Worm (Caenorhabditis elegans): Measurements from ENCODE around the gene C50C3.5.

C50C3.5 gene

DNA sequence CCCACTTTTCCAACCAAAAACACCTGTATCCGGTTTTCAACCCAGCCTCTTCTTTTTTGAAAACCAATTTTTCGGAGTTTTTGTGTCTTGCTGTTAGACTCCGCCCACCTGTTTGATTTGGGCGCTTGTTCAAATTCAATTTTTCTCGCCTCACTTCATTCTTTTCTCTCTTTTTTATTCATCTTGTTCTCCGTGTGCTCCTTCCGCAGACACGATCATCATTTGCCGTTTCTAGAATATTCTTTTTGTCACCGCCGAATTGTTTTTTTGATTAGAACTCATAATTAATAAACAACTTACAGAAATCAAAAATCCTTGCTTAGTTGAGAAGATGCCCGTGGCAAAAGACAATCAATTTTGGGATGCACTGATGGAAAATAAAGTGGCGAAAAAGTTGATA lies at the start of gene C50C3.5:
TSS of gene C50C3.5 (plus strand) at position 301 of the 400 bp plus-strand sequence.
- TF ChIP-seq egl-5 (tag; optimal IDR thresholded peaks at IDR 0.05) = no peak
- TF ChIP-seq unc-62 (GFP tag; optimal IDR thresholded peaks at IDR 0.05) = no peak
- TF ChIP-seq snpc-4 (tag; optimal IDR thresholded peaks at IDR 0.05) = no peak
- no peak for TF ChIP-seq eor-1 (tag; optimal IDR thresholded peaks at IDR 0.05)
- TF ChIP-seq nhr-43 (tag; optimal IDR thresholded peaks at IDR 0.05; ENCODE audit: poor library complexity, severe bottlenecking) = no peak
- no peak for TF ChIP-seq sea-2 (GFP tag; optimal IDR thresholded peaks at IDR 0.05)
- TF ChIP-seq aly-2 (tag; optimal IDR thresholded peaks at IDR 0.05) = no peak
- TF ChIP-seq nhr-23 (tag; optimal IDR thresholded peaks at IDR 0.05) = no peak
- no peak for TF ChIP-seq zag-1 (tag; optimal IDR thresholded peaks at IDR 0.05)
- TF ChIP-seq ceh-82 (tag; optimal IDR thresholded peaks at IDR 0.05) = no peak
- TF ChIP-seq nfya-1 (tag; optimal IDR thresholded peaks at IDR 0.05; ENCODE audit: insufficient read depth) = no peak
- no peak for TF ChIP-seq lsy-12 (tag; optimal IDR thresholded peaks at IDR 0.05)
- no peak for TF ChIP-seq hmg-11 (tag; optimal IDR thresholded peaks at IDR 0.05)
- no peak for TF ChIP-seq nhr-25 (tag; optimal IDR thresholded peaks at IDR 0.05)
- TF ChIP-seq nhr-67 (tag; optimal IDR thresholded peaks at IDR 0.05) = no peak
- no peak for TF ChIP-seq fkh-10 (GFP tag; optimal IDR thresholded peaks at IDR 0.05)
- no peak for TF ChIP-seq mdl-1 (tag; optimal IDR thresholded peaks at IDR 0.05)
- TF ChIP-seq nhr-77 (tag; optimal IDR thresholded peaks at IDR 0.05) = no peak
- no peak for TF ChIP-seq daf-12 (tag; optimal IDR thresholded peaks at IDR 0.05)

DNA sequence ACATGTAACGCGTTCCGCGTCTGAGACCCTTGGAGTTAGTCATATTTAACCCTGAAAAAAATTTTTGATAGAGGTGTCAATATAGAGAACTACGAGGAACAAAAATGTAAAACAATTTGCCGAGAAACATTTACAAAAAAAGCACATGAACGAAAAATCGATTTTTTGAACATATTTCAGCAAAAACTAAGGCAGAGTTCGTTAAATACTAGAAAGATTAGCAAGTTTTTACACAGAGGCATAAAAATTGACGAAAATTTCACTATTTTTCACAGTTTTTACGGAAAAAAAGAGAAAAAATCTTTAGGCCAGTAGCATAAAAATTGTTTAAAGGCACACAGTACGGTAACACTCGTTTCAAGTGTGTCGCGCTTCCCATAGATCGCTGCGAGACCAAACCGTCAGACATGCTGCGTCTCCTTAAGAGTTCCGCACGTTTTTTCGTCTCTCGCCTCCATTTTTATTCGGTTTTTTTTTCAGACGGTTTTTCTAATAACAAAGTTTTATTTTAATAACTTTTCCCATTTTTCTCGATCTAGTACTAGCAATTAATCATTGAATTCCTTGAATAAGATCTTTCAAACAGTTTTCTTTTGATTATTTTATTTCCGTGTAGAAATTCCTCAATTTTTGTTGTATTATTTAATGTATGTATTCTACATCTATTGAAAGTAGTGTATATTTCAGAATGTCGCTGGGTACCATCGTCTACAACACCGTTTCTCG lies 48.7 kb upstream of the C50C3.5 start, which contains the start of the genes rpl-21 and C14B9.10:
TSS of gene rpl-21 (minus strand) at position 51 of the 726 bp plus-strand sequence.
TSS of gene C14B9.10 (plus strand) at position 676 of the 726 bp plus-strand sequence.
- TF ChIP-seq ceh-16 (tag; optimal IDR thresholded peaks at IDR 0.05) (peak; percentile 11), sea-2 (GFP tag; optimal IDR thresholded peaks at IDR 0.05) (no peak), nhr-23 (tag; optimal IDR thresholded peaks at IDR 0.05) (peak; percentile 85), eor-1 (tag; optimal IDR thresholded peaks at IDR 0.05) (no peak), mdl-1 (tag; optimal IDR thresholded peaks at IDR 0.05) (no peak), jun-1 (tag; optimal IDR thresholded peaks at IDR 0.05) (peak; percentile 35), nhr-43 (tag; optimal IDR thresholded peaks at IDR 0.05; ENCODE audit: poor library complexity, severe bottlenecking) (peak; percentile 74), ztf-4 (tag; optimal IDR thresholded peaks at IDR 0.05) (no peak), tbx-2 (tag; optimal IDR thresholded peaks at IDR 0.05) (peak; percentile 11), ceh-82 (tag; optimal IDR thresholded peaks at IDR 0.05) (peak; percentile 20), hmg-11 (tag; optimal IDR thresholded peaks at IDR 0.05) (peak; percentile 90), fkh-2 (tag; optimal IDR thresholded peaks at IDR 0.05) (no peak), pqm-1 (tag; optimal IDR thresholded peaks at IDR 0.05) (peak; percentile 59), nhr-11 (tag; optimal IDR thresholded peaks at IDR 0.05) (no peak), pha-4 (tag; optimal IDR thresholded peaks at IDR 0.05) (peak; percentile 95), lsy-12 (tag; optimal IDR thresholded peaks at IDR 0.05) (peak; percentile 63), lin-15B (tag; optimal IDR thresholded peaks at IDR 0.05) (peak; percentile 87), elt-2 (tag; optimal IDR thresholded peaks at IDR 0.05) (peak; percentile 45), snpc-4 (tag; optimal IDR thresholded peaks at IDR 0.05) (peak; percentile 47), nfya-1 (tag; optimal IDR thresholded peaks at IDR 0.05; ENCODE audit: insufficient read depth) (peak; percentile 98), nhr-28 (tag; optimal IDR thresholded peaks at IDR 0.05) (no peak), fkh-10 (GFP tag; optimal IDR thresholded peaks at IDR 0.05) (no peak), aly-2 (tag; optimal IDR thresholded peaks at IDR 0.05) (no peak), elt-1 (tag; optimal IDR thresholded peaks at IDR 0.05) (no peak), skn-1 (tag; optimal IDR thresholded peaks at IDR 0.05) (peak; percentile 58), nhr-77 (tag; optimal IDR thresholded peaks at IDR 0.05) (no peak), nhr-12 (tag; optimal IDR thresholded peaks at IDR 0.05) (no peak), nhr-67 (tag; optimal IDR thresholded peaks at IDR 0.05) (no peak), ZK546.5 (tag; optimal IDR thresholded peaks at IDR 0.05) (peak; percentile 0), nhr-25 (tag; optimal IDR thresholded peaks at IDR 0.05) (peak; percentile 83), nhr-237 (tag; optimal IDR thresholded peaks at IDR 0.05) (no peak), ceh-28 (tag; optimal IDR thresholded peaks at IDR 0.05) (peak; percentile 57), daf-12 (tag; optimal IDR thresholded peaks at IDR 0.05) (no peak), nhr-76 (tag; optimal IDR thresholded peaks at IDR 0.05) (no peak), R02D3.7 (tag; optimal IDR thresholded peaks at IDR 0.05) (peak; percentile 82), unc-39 (tag; optimal IDR thresholded peaks at IDR 0.05) (no peak), egl-27 (tag; optimal IDR thresholded peaks at IDR 0.05) (no peak), fos-1 (tag; optimal IDR thresholded peaks at IDR 0.05) (no peak), egl-5 (tag; optimal IDR thresholded peaks at IDR 0.05) (peak; percentile 81), ceh-9 (tag; optimal IDR thresholded peaks at IDR 0.05) (no peak), elt-3 (tag; optimal IDR thresholded peaks at IDR 0.05) (no peak), lin-39 (tag; optimal IDR thresholded peaks at IDR 0.05) (peak; percentile 90), mml-1 (tag; optimal IDR thresholded peaks at IDR 0.05) (no peak), unc-62 (GFP tag; optimal IDR thresholded peaks at IDR 0.05) (peak; percentile 11), ztf-11 (tag; optimal IDR thresholded peaks at IDR 0.05) (no peak), ama-1 (optimal IDR thresholded peaks at IDR 0.05) (peak; percentile 53), zag-1 (tag; optimal IDR thresholded peaks at IDR 0.05) (no peak)

Data from whole organism, L3 larva.